Fruit fly (Drosophila melanogaster) whole organism, embryonic: ENCODE data around the gene CG6726.

ENCODE experiments used
- B-H2 ChIP-seq: fragments of 200-800 bp; sonication (Bioruptor generic); optimal IDR thresholded peaks from 2 replicates; lab custom pipeline; 2018; ENCODE audit warnings: missing biosample characterization, mild to moderate bottlenecking, missing genetic modification characterization
- CG11560 ChIP-seq: fragments of 200-800 bp; sonication (Bioruptor generic); IDR thresholded peaks from 3 replicates; pipeline ENCODE4 v1.3.6; 2022; ENCODE audit warnings: missing biosample characterization, missing genetic modification characterization
- CG11696 ChIP-seq: fragments of 200-800 bp; sonication (Bioruptor generic); IDR thresholded peaks from 2 replicates; pipeline ENCODE4 v1.3.6; 2022; ENCODE audit warnings: missing biosample characterization, missing genetic modification characterization
- CG12744 ChIP-seq: fragments of 200-800 bp; sonication (Bioruptor generic); optimal IDR thresholded peaks from 2 replicates; lab custom pipeline; 2016; ENCODE audit warnings: missing biosample characterization, missing genetic modification characterization
- CG13894 ChIP-seq: fragments of 200-800 bp; sonication (Bioruptor generic); optimal IDR thresholded peaks from 3 replicates; lab custom pipeline; 2018; ENCODE audit warnings: missing biosample characterization, mild to moderate bottlenecking, missing genetic modification characterization, moderate library complexity
- CG14441 ChIP-seq: fragments of 200-800 bp; sonication (Bioruptor generic); IDR thresholded peaks from 2 replicates; pipeline ENCODE4 v1.3.6; 2022; ENCODE audit warnings: missing biosample characterization, missing genetic modification characterization
- CG15011 ChIP-seq: fragments of 200-800 bp; sonication (Bioruptor generic); optimal IDR thresholded peaks from 3 replicates; lab custom pipeline; 2018; ENCODE audit warnings: missing biosample characterization, mild to moderate bottlenecking, missing genetic modification characterization
- CG16863 ChIP-seq: fragments of 200-800 bp; sonication (Bioruptor generic); optimal IDR thresholded peaks from 3 replicates; lab custom pipeline; 2016; ENCODE audit warnings: missing biosample characterization, missing genetic modification characterization
- CG17186 ChIP-seq: fragments of 200-800 bp; sonication (Bioruptor generic); optimal IDR thresholded peaks from 3 replicates; lab custom pipeline; 2017; ENCODE audit warnings: missing biosample characterization, missing genetic modification reagents, missing genetic modification characterization
- CG17359 ChIP-seq: fragments of 200-800 bp; sonication (Bioruptor generic); optimal IDR thresholded peaks from 3 replicates; lab custom pipeline; 2018; ENCODE audit warnings: missing biosample characterization, mild to moderate bottlenecking, missing genetic modification characterization, moderate library complexity
- CG17385 ChIP-seq: fragments of 200-800 bp; sonication (Bioruptor generic); optimal IDR thresholded peaks from 3 replicates; lab custom pipeline; 2018; ENCODE audit warnings: missing biosample characterization, mild to moderate bottlenecking, missing genetic modification characterization
- CG2678 ChIP-seq: fragments of 200-800 bp; sonication (Bioruptor generic); optimal IDR thresholded peaks from 3 replicates; lab custom pipeline; 2019; ENCODE audit warnings: missing biosample characterization, mild to moderate bottlenecking, missing genetic modification characterization, moderate library complexity
- CG3163 ChIP-seq: fragments of 200-800 bp; sonication (Bioruptor generic); optimal IDR thresholded peaks from 3 replicates; lab custom pipeline; 2016; ENCODE audit warnings: missing biosample characterization, missing genetic modification characterization
- CG33213 ChIP-seq: fragments of 200-800 bp; sonication (Bioruptor generic); optimal IDR thresholded peaks from 3 replicates; lab custom pipeline; 2016; ENCODE audit warnings: missing biosample characterization, missing genetic modification characterization
- CG42726 ChIP-seq: fragments of 200-800 bp; sonication (Bioruptor generic); IDR thresholded peaks from 2 replicates; pipeline ENCODE4 v1.3.6; 2022; ENCODE audit warnings: missing biosample characterization, missing genetic modification characterization; ENCODE audit not compliant: partially characterized antibody
- CG4854 ChIP-seq: fragments of 200-800 bp; sonication (Bioruptor generic); optimal IDR thresholded peaks from 2 replicates; lab custom pipeline; 2016; ENCODE audit warnings: missing biosample characterization, missing genetic modification characterization, inconsistent platforms
- CG7271 ChIP-seq: fragments of 200-800 bp; sonication (Bioruptor generic); optimal IDR thresholded peaks from 2 replicates; lab custom pipeline; 2018; ENCODE audit warnings: missing biosample characterization, mild to moderate bottlenecking, missing genetic modification characterization, moderate library complexity
- CG7786 ChIP-seq: fragments of 200-800 bp; sonication (Bioruptor generic); optimal IDR thresholded peaks from 2 replicates; lab custom pipeline; 2016; ENCODE audit warnings: missing biosample characterization, missing genetic modification characterization
- CG8944 ChIP-seq: fragments of 200-800 bp; sonication (Bioruptor generic); optimal IDR thresholded peaks from 3 replicates; lab custom pipeline; 2016; ENCODE audit warnings: missing biosample characterization, missing genetic modification characterization
- Dp ChIP-seq: fragments of 200-800 bp; sonication (Bioruptor generic); optimal IDR thresholded peaks from 2 replicates; lab custom pipeline; 2018; ENCODE audit warnings: missing biosample characterization, mild to moderate bottlenecking, missing genetic modification characterization, moderate library complexity
- E2f2 ChIP-seq: fragments of 200-800 bp; sonication (Bioruptor generic); IDR thresholded peaks from 2 replicates; pipeline ENCODE4 v1.3.6; 2022; ENCODE audit warnings: missing biosample characterization, missing genetic modification characterization
- GATAe ChIP-seq: fragments of 200-800 bp; sonication (Bioruptor generic); conservative IDR thresholded peaks from 2 replicates; pipeline ENCODE4 v1.3.6; 2022; ENCODE audit warnings: missing biosample characterization, missing genetic modification characterization
- HmgZ ChIP-seq: fragments of 200-800 bp; sonication (Bioruptor generic); optimal IDR thresholded peaks from 2 replicates; lab custom pipeline; 2018; ENCODE audit warnings: missing biosample characterization, mild to moderate bottlenecking, missing genetic modification characterization
- MESR4 ChIP-seq: fragments of 200-800 bp; sonication (Bioruptor generic); optimal IDR thresholded peaks from 2 replicates; lab custom pipeline; 2018; ENCODE audit warnings: missing biosample characterization, mild to moderate bottlenecking, missing genetic modification characterization, moderate library complexity
- Med ChIP-seq: fragments of 200-800 bp; sonication (Bioruptor generic); peaks from one replicate; lab custom pipeline; 2016; ENCODE audit warnings: missing biosample characterization, missing genetic modification characterization, mild to moderate bottlenecking, inconsistent platforms, moderate library complexity
- Meics ChIP-seq: fragments of 200-800 bp; sonication (Bioruptor generic); optimal IDR thresholded peaks from 2 replicates; lab custom pipeline; 2017; ENCODE audit warnings: missing biosample characterization, mild to moderate bottlenecking, missing genetic modification characterization
- Nf-YB ChIP-seq: fragments of 200-800 bp; sonication (Bioruptor generic); optimal IDR thresholded peaks from 3 replicates; lab custom pipeline; 2019; ENCODE audit warnings: missing biosample characterization, mild to moderate bottlenecking, missing genetic modification characterization, moderate library complexity
- Pdp1 ChIP-seq, 2 experiments: fragments of 200-800 bp; sonication (Bioruptor generic); optimal IDR thresholded peaks; 3 replicates each; lab custom pipeline; 2016; ENCODE audit warnings: missing biosample characterization in 2 of 2, missing genetic modification characterization in 2 of 2, mild to moderate bottlenecking in 1 of 2, moderate library complexity in 1 of 2
- Poxn ChIP-seq: fragments of 200-800 bp; sonication (Bioruptor generic); IDR thresholded peaks from 2 replicates; pipeline ENCODE4 v1.3.6; 2022; ENCODE audit warnings: missing biosample characterization, missing genetic modification characterization
- Rfx ChIP-seq: fragments of 200-800 bp; sonication (Bioruptor generic); IDR thresholded peaks from 2 replicates; pipeline ENCODE4 v1.3.6; 2022; ENCODE audit warnings: missing biosample characterization, missing genetic modification characterization
- Rx ChIP-seq: fragments of 200-800 bp; sonication (Bioruptor generic); IDR thresholded peaks from 2 replicates; pipeline ENCODE4 v1.3.6; 2022; ENCODE audit warnings: missing biosample characterization, missing genetic modification characterization
- Trl ChIP-seq, 3 experiments: fragments of >200 bp in 2 of 3; fragments of 200-800 bp in 1 of 3; sonication (Bioruptor generic) in 1 of 3; optimal IDR thresholded peaks; 2 replicates in 1 of 3; 3 replicates in 2 of 3; lab custom pipeline; 2016 to 2017; ENCODE audit warnings: missing biosample characterization in 1 of 3, missing genetic modification characterization in 1 of 3
- Vsx1 ChIP-seq: fragments of 200-800 bp; sonication (Bioruptor generic); optimal IDR thresholded peaks from 2 replicates; lab custom pipeline; 2017; ENCODE audit warnings: missing biosample characterization, mild to moderate bottlenecking, missing genetic modification characterization, missing genetic modification reagents
- cato ChIP-seq: fragments of 200-800 bp; sonication (Bioruptor generic); optimal IDR thresholded peaks from 2 replicates; lab custom pipeline; 2016; ENCODE audit warnings: missing biosample characterization, missing genetic modification characterization, borderline replicate concordance
- exex ChIP-seq: fragments of 200-800 bp; sonication (Bioruptor generic); optimal IDR thresholded peaks from 4 replicates; lab custom pipeline; 2018; ENCODE audit warnings: missing biosample characterization, mild to moderate bottlenecking, missing genetic modification characterization, moderate library complexity
- grn ChIP-seq: fragments of 200-800 bp; sonication (Bioruptor generic); optimal IDR thresholded peaks from 3 replicates; lab custom pipeline; 2017; ENCODE audit warnings: missing biosample characterization, missing genetic modification characterization
- her ChIP-seq: fragments of 200-800 bp; sonication (Bioruptor generic); optimal IDR thresholded peaks from 2 replicates; lab custom pipeline; 2016; ENCODE audit warnings: missing biosample characterization, missing genetic modification characterization
- ind ChIP-seq: fragments of 200-800 bp; sonication (Bioruptor generic); optimal IDR thresholded peaks from 3 replicates; lab custom pipeline; 2016; ENCODE audit warnings: missing biosample characterization, missing genetic modification characterization
- mirr ChIP-seq: fragments of 200-800 bp; sonication (Bioruptor generic); optimal IDR thresholded peaks from 3 replicates; lab custom pipeline; 2018; ENCODE audit warnings: missing biosample characterization, mild to moderate bottlenecking, missing genetic modification characterization
- oc ChIP-seq: fragments of 200-800 bp; sonication (Bioruptor generic); optimal IDR thresholded peaks from 2 replicates; lab custom pipeline; 2018; ENCODE audit warnings: missing biosample characterization, mild to moderate bottlenecking, missing genetic modification characterization, moderate library complexity
- org-1 ChIP-seq: fragments of 200-800 bp; sonication (Bioruptor generic); optimal IDR thresholded peaks from 2 replicates; lab custom pipeline; 2017; ENCODE audit warnings: missing biosample characterization, missing genetic modification characterization
- pfk ChIP-seq: fragments of 200-800 bp; sonication (Bioruptor generic); optimal IDR thresholded peaks from 2 replicates; lab custom pipeline; 2018; ENCODE audit warnings: missing biosample characterization, mild to moderate bottlenecking, missing genetic modification characterization, moderate library complexity
- prd ChIP-seq, 3 experiments: fragments of >200 bp in 2 of 3; fragments of 200-800 bp in 1 of 3; sonication (Bioruptor generic) in 1 of 3; optimal IDR thresholded peaks in 2 of 3; IDR thresholded peaks in 1 of 3; 2 replicates in 2 of 3; 3 replicates in 1 of 3; pipeline versions ENCODE4 v1.3.6 to Lab custom; 2017 to 2022; ENCODE audit warnings: missing biosample characterization in 1 of 3, missing genetic modification characterization in 1 of 3
- psq ChIP-seq: fragments of 200-800 bp; sonication (Bioruptor generic); optimal IDR thresholded peaks from 2 replicates; lab custom pipeline; 2017; ENCODE audit warnings: missing biosample characterization, missing genetic modification characterization
- rib ChIP-seq: fragments of 200-800 bp; sonication (Bioruptor generic); IDR thresholded peaks from 2 replicates; pipeline ENCODE4 v1.3.6; 2022; ENCODE audit warnings: missing biosample characterization, missing genetic modification characterization
- so ChIP-seq: fragments of 200-800 bp; sonication (Bioruptor generic); IDR thresholded peaks from 3 replicates; pipeline ENCODE4 v1.3.6; 2022; ENCODE audit warnings: missing biosample characterization, missing genetic modification characterization
- sug ChIP-seq: fragments of 200-800 bp; optimal IDR thresholded peaks from 2 replicates; lab custom pipeline; 2019; ENCODE audit warnings: missing biosample characterization, mild to moderate bottlenecking, missing genetic modification characterization, moderate library complexity

CG6726 gene

DNA sequence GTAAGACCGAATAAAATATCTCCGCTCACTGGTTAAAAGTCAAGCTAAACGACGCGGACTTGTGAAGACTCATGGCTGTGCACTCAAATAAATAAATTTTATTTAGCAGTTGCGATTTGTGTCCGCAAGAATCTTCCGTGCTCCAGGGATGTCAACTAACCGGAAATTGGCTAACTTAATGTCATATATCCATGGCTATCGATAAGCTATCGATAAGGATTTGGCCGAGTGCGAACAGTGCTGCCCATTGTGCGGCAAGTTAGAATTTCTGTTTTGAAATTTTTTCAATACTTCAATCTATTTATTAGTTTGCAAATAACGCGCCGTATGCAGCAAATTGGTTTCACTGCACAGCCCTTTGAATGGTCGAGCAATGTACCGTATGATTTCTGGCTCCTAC, 37.6 kb upstream of the CG6726 start, which contains the start of gene p53 (continued):
- TF ChIP-seq Poxn (GFP tag; lab: Robert Waterston, UW) (no peak), CG11560 (no peak; the same call in 2 of the 3 replicates), ind (GFP tag; lab: Kevin White, UChicago) (peak; percentile 33), E2f2 (GFP tag; lab: Robert Waterston, UW) (peak; percentile 91), CG7271 (tag; lab: Kevin White, UChicago) (peak; percentile 83), Nf-YB (GFP tag; lab: Kevin White, UChicago) (peak; percentile 50), CG17359 (tag; lab: Kevin White, UChicago) (peak; percentile 72), CG17186 (peak; percentile 73), CG33213 (GFP tag; lab: Kevin White, UChicago) (peak; percentile 88), so (GFP tag; lab: Robert Waterston, UW) (no peak), rib (peak; percentile 33), MESR4 (GFP tag; lab: Kevin White, UChicago) (peak; percentile 18)

dm6 chr3R:23056113-23056512, 35.4 kb upstream of the CG6726 start:
- TF ChIP-seq prd (optimal IDR thresholded peaks at IDR 0.05; lab: Kevin White, UChicago) (no peak), prd (GFP tag; IDR thresholded peaks at IDR 0.05; lab: Robert Waterston, UW) (0 out of 3 replicates have a peak, but pooled peaks have one; percentile 4), CG12744 (GFP tag; lab: Kevin White, UChicago) (no peak)

- peak; percentile 51 for TF ChIP-seq exex (tag; lab: Kevin White, UChicago)
- no peak for TF ChIP-seq CG3163 (GFP tag; lab: Kevin White, UChicago)
- TF ChIP-seq Vsx1 (GFP tag; lab: Kevin White, UChicago) = no peak
- no peak for TF ChIP-seq psq (GFP tag; lab: Kevin White, UChicago)
- no peak for TF ChIP-seq pfk (GFP tag; lab: Kevin White, UChicago)
- TF ChIP-seq CG42726 = no peak
- TF ChIP-seq Med (GFP tag; lab: Kevin White, UChicago) = peak; percentile 9
- no peak for TF ChIP-seq org-1 (GFP tag; lab: Kevin White, UChicago)
- TF ChIP-seq CG7786 (GFP tag; lab: Kevin White, UChicago) = no peak
- TF ChIP-seq Rx = no peak
- peak; percentile 12 for TF ChIP-seq CG13894 (tag; lab: Kevin White, UChicago)
- no peak for TF ChIP-seq CG17385 (GFP tag; lab: Kevin White, UChicago)
- 0 out of 2 replicates have a peak, but pooled peaks have one; percentile 19 for TF ChIP-seq Rfx (GFP tag; lab: Robert Waterston, UW)
- TF ChIP-seq her (GFP tag; lab: Kevin White, UChicago) = no peak
- no peak for TF ChIP-seq CG16863 (GFP tag; lab: Kevin White, UChicago)
- TF ChIP-seq CG4854 (GFP tag; lab: Kevin White, UChicago) = no peak
- TF ChIP-seq CG11696 (GFP tag; lab: Robert Waterston, UW) = no peak
- TF ChIP-seq CG2678 (tag; lab: Kevin White, UChicago) = peak; percentile 4
- TF ChIP-seq Pdp1 (GFP tag; optimal IDR thresholded peaks at IDR 0.05; lab: Kevin White, UChicago) = peak in 1 of 2 experiments; percentile 12
- no peak for TF ChIP-seq CG8944 (GFP tag; lab: Kevin White, UChicago)
- no peak for TF ChIP-seq cato (GFP tag; lab: Kevin White, UChicago)
- no peak for TF ChIP-seq oc (tag; lab: Kevin White, UChicago)
- TF ChIP-seq CG14441 (GFP tag; lab: Robert Waterston, UW) = no peak
- no peak for TF ChIP-seq Meics (GFP tag; lab: Kevin White, UChicago)
- no peak for TF ChIP-seq mirr (GFP tag; lab: Kevin White, UChicago)
- TF ChIP-seq sug (tag; lab: Kevin White, UChicago) = peak; percentile 55
- TF ChIP-seq GATAe (GFP tag; lab: Robert Waterston, UW) = peak; percentile 39; the same call in 1 of the 2 replicates
- TF ChIP-seq CG15011 = no peak
- TF ChIP-seq CG11560 = no peak
- no peak for TF ChIP-seq Dp
- no peak for TF ChIP-seq Trl (optimal IDR thresholded peaks at IDR 0.05; lab: Kevin White, UChicago)
- TF ChIP-seq Trl (GFP tag; optimal IDR thresholded peaks at IDR 0.05; lab: Kevin White, UChicago) = no peak
- peak; percentile 77 for TF ChIP-seq grn (GFP tag; lab: Kevin White, UChicago)
- TF ChIP-seq B-H2 (GFP tag; lab: Kevin White, UChicago) = peak; percentile 9
- TF ChIP-seq HmgZ (tag; lab: Kevin White, UChicago) = no peak
These were observed 34.8 kb upstream of the CG6726 start for dm6 chr3R:23056753-23057152.
